Worm (Caenorhabditis elegans) whole organism, L2 larva: ENCODE data around the gene ZK381.2.

Experiments used
- C34F6.9 ChIP-seq: fragments of 150-350 bp; optimal IDR thresholded peaks from 2 replicates; lab custom pipeline; 2014; ENCODE audit warnings: missing biosample characterization, missing genetic modification characterization
- F13H6.1 ChIP-seq: sonication (generic microtip); optimal IDR thresholded peaks from 2 replicates; lab custom pipeline; 2016; ENCODE audit warnings: missing genetic modification characterization, missing compliant biosample characterization
- R02D3.7 ChIP-seq: fragments of 150-350 bp; optimal IDR thresholded peaks from 2 replicates; lab custom pipeline; 2014; ENCODE audit warnings: missing biosample characterization, missing genetic modification characterization
- Y55F3AM.14 ChIP-seq: fragments of 200-800 bp; sonication (Bioruptor generic); optimal IDR thresholded peaks from 2 replicates; lab custom pipeline; 2018; ENCODE audit warnings: mild to moderate bottlenecking, missing genetic modification characterization, missing compliant biosample characterization
- ZK546.5 ChIP-seq: sonication (generic microtip); optimal IDR thresholded peaks from 2 replicates; lab custom pipeline; 2017; ENCODE audit warnings: missing biosample characterization, missing genetic modification characterization
- alr-1 ChIP-seq: fragments of 150-350 bp; optimal IDR thresholded peaks from 2 replicates; lab custom pipeline; 2014; ENCODE audit warnings: missing biosample characterization, missing genetic modification characterization
- aly-2 ChIP-seq: fragments of 150-350 bp; optimal IDR thresholded peaks from 2 replicates; lab custom pipeline; 2014; ENCODE audit warnings: missing biosample characterization, missing genetic modification characterization
- ama-1 ChIP-seq: fragments of 150-350 bp; optimal IDR thresholded peaks from 2 replicates; lab custom pipeline; 2018; ENCODE audit warnings: inconsistent platforms
- blmp-1 ChIP-seq: sonication (generic microtip); optimal IDR thresholded peaks from 2 replicates; lab custom pipeline; 2017; ENCODE audit warnings: missing genetic modification characterization, mild to moderate bottlenecking, missing compliant biosample characterization, antibody characterized with exemption, moderate library complexity; ENCODE audit not compliant: insufficient read depth
- ceh-16 ChIP-seq: fragments of 150-350 bp; optimal IDR thresholded peaks from 2 replicates; lab custom pipeline; 2014; ENCODE audit warnings: missing biosample characterization, missing genetic modification characterization
- ceh-82 ChIP-seq: fragments of 150-350 bp; optimal IDR thresholded peaks from 2 replicates; lab custom pipeline; 2014; ENCODE audit warnings: missing biosample characterization, missing genetic modification characterization
- crh-2 ChIP-seq: sonication (generic microtip); optimal IDR thresholded peaks from 2 replicates; lab custom pipeline; 2017; ENCODE audit warnings: missing biosample characterization, missing genetic modification characterization
- dmd-4 ChIP-seq: sonication (generic microtip); optimal IDR thresholded peaks from 2 replicates; lab custom pipeline; 2017; ENCODE audit warnings: missing biosample characterization, missing genetic modification characterization
- egl-27 ChIP-seq: sonication (generic microtip); optimal IDR thresholded peaks from 3 replicates; lab custom pipeline; 2017; ENCODE audit warnings: missing biosample characterization, missing genetic modification reagents, missing genetic modification characterization
- elt-1 ChIP-seq: fragments of 150-350 bp; optimal IDR thresholded peaks from 2 replicates; lab custom pipeline; 2014; ENCODE audit warnings: missing biosample characterization, missing genetic modification characterization
- elt-3 ChIP-seq: sonication (generic microtip); optimal IDR thresholded peaks from 2 replicates; lab custom pipeline; 2017; ENCODE audit warnings: missing biosample characterization, missing genetic modification characterization
- fos-1 ChIP-seq: fragments of 150-350 bp; optimal IDR thresholded peaks from 2 replicates; lab custom pipeline; 2014; ENCODE audit warnings: missing biosample characterization, missing genetic modification characterization
- gmeb-1 ChIP-seq: fragments of 150-350 bp; optimal IDR thresholded peaks from 2 replicates; lab custom pipeline; 2014; ENCODE audit warnings: missing biosample characterization, missing genetic modification characterization
- lin-11 ChIP-seq: fragments of 150-350 bp; sonication (generic microtip); optimal IDR thresholded peaks from 2 replicates; lab custom pipeline; 2014; ENCODE audit warnings: missing biosample characterization, missing genetic modification characterization, inconsistent platforms, mixed read lengths
- lin-13 ChIP-seq: fragments of 150-350 bp; optimal IDR thresholded peaks from 2 replicates; lab custom pipeline; 2014; ENCODE audit warnings: missing biosample characterization, missing genetic modification reagents, missing genetic modification characterization
- lin-39 ChIP-seq: fragments of 150-350 bp; optimal IDR thresholded peaks from 2 replicates; lab custom pipeline; 2014; ENCODE audit warnings: missing biosample characterization, missing genetic modification reagents, missing genetic modification characterization
- lsy-2 ChIP-seq, 2 experiments: fragments of 150-350 bp in 1 of 2; sonication (generic microtip) in 1 of 2; optimal IDR thresholded peaks; 2 replicates each; lab custom pipeline; 2014 to 2017; ENCODE audit warnings: missing biosample characterization in 2 of 2, missing genetic modification characterization in 2 of 2
- mab-5 ChIP-seq: fragments of 150-350 bp; optimal IDR thresholded peaks from 2 replicates; lab custom pipeline; 2014; ENCODE audit warnings: missing biosample characterization, missing genetic modification characterization
- mbf-1 ChIP-seq: sonication (generic microtip); optimal IDR thresholded peaks from 2 replicates; lab custom pipeline; 2017; ENCODE audit warnings: missing biosample characterization, missing genetic modification characterization
- mdl-1 ChIP-seq, 2 experiments: fragments of 150-350 bp in 1 of 2; sonication (generic microtip) in 1 of 2; optimal IDR thresholded peaks; 2 replicates each; lab custom pipeline; 2017; ENCODE audit warnings: missing biosample characterization in 2 of 2, missing genetic modification characterization in 2 of 2
- nhr-10 ChIP-seq: sonication (generic microtip); optimal IDR thresholded peaks from 2 replicates; lab custom pipeline; 2017; ENCODE audit warnings: missing biosample characterization, missing genetic modification characterization
- nhr-11 ChIP-seq: fragments of 150-350 bp; optimal IDR thresholded peaks from 2 replicates; lab custom pipeline; 2014; ENCODE audit warnings: missing biosample characterization, missing genetic modification characterization
- nhr-12 ChIP-seq: fragments of 150-350 bp; optimal IDR thresholded peaks from 2 replicates; lab custom pipeline; 2014; ENCODE audit warnings: missing biosample characterization, missing genetic modification characterization
- nhr-129 ChIP-seq: fragments of 150-350 bp; optimal IDR thresholded peaks from 2 replicates; lab custom pipeline; 2014; ENCODE audit warnings: missing biosample characterization, missing genetic modification characterization
- nhr-21 ChIP-seq: fragments of 150-350 bp; optimal IDR thresholded peaks from 2 replicates; lab custom pipeline; 2014; ENCODE audit warnings: missing biosample characterization, missing genetic modification characterization
- nhr-23 ChIP-seq: fragments of 150-350 bp; optimal IDR thresholded peaks from 2 replicates; lab custom pipeline; 2014; ENCODE audit warnings: missing biosample characterization, missing genetic modification reagents, missing genetic modification characterization
- nhr-237 ChIP-seq: fragments of 150-350 bp; optimal IDR thresholded peaks from 2 replicates; lab custom pipeline; 2014; ENCODE audit warnings: missing biosample characterization, missing genetic modification characterization
- nhr-25 ChIP-seq: fragments of 150-350 bp; sonication (generic microtip); optimal IDR thresholded peaks from 3 replicates; lab custom pipeline; 2014; ENCODE audit warnings: missing biosample characterization, missing genetic modification characterization
- nhr-6 ChIP-seq: fragments of 150-350 bp; optimal IDR thresholded peaks from 2 replicates; lab custom pipeline; 2014; ENCODE audit warnings: missing biosample characterization, missing genetic modification characterization
- nhr-77 ChIP-seq: fragments of 150-350 bp; optimal IDR thresholded peaks from 2 replicates; lab custom pipeline; 2014; ENCODE audit warnings: missing biosample characterization, missing genetic modification characterization
- peb-1 ChIP-seq: fragments of 150-350 bp; optimal IDR thresholded peaks from 2 replicates; lab custom pipeline; 2014; ENCODE audit warnings: missing biosample characterization, missing genetic modification characterization
- sem-4 ChIP-seq: fragments of 150-350 bp; optimal IDR thresholded peaks from 2 replicates; lab custom pipeline; 2014; ENCODE audit warnings: missing biosample characterization, missing genetic modification reagents, missing genetic modification characterization
- skn-1 ChIP-seq: sonication (generic microtip); optimal IDR thresholded peaks from 2 replicates; lab custom pipeline; 2017; ENCODE audit warnings: missing biosample characterization, missing genetic modification characterization
- sma-3 ChIP-seq: sonication (generic microtip); optimal IDR thresholded peaks from 2 replicates; lab custom pipeline; 2016; ENCODE audit warnings: missing genetic modification reagents, missing genetic modification characterization, missing compliant biosample characterization
- sma-9 ChIP-seq, 2 experiments: fragments of 150-350 bp in 1 of 2; sonication (generic microtip) in 1 of 2; optimal IDR thresholded peaks; 2 replicates each; lab custom pipeline; 2014 to 2016; ENCODE audit warnings: missing genetic modification characterization in 2 of 2, mild to moderate bottlenecking in 1 of 2, missing biosample characterization in 1 of 2, missing compliant biosample characterization in 1 of 2, missing genetic modification reagents in 1 of 2, moderate library complexity in 1 of 2
- snpc-4 ChIP-seq: fragments of 150-350 bp; optimal IDR thresholded peaks from 2 replicates; lab custom pipeline; 2014; ENCODE audit warnings: missing biosample characterization, missing genetic modification characterization
- unc-39 ChIP-seq: fragments of 150-350 bp; optimal IDR thresholded peaks from 2 replicates; lab custom pipeline; 2014; ENCODE audit warnings: missing biosample characterization, missing genetic modification characterization
- unc-55 ChIP-seq: fragments of 150-350 bp; sonication (generic microtip); optimal IDR thresholded peaks from 3 replicates; lab custom pipeline; 2014; ENCODE audit warnings: missing biosample characterization, missing genetic modification reagents, missing genetic modification characterization
- unc-62 ChIP-seq: fragments of 150-350 bp; optimal IDR thresholded peaks from 2 replicates; lab custom pipeline; 2014; ENCODE audit warnings: missing biosample characterization, missing genetic modification reagents, missing genetic modification characterization
- zag-1 ChIP-seq: fragments of 150-350 bp; optimal IDR thresholded peaks from 2 replicates; lab custom pipeline; 2014; ENCODE audit warnings: missing biosample characterization, missing genetic modification characterization
- ztf-1 ChIP-seq: fragments of 200-800 bp; sonication (Bioruptor generic); conservative IDR thresholded peaks from 2 replicates; pipeline ENCODE4 v1.3.6; 2022; ENCODE audit warnings: missing genetic modification characterization, missing compliant biosample characterization
- ztf-11 ChIP-seq: sonication (generic microtip); optimal IDR thresholded peaks from 2 replicates; lab custom pipeline; 2017; ENCODE audit warnings: missing biosample characterization, missing genetic modification characterization
- ztf-4 ChIP-seq: fragments of 150-350 bp; optimal IDR thresholded peaks from 2 replicates; lab custom pipeline; 2014; ENCODE audit warnings: missing biosample characterization, missing genetic modification characterization

The ZK381.2 gene

ce11 chrIV:7012731-7013445 is 47.6 kb downstream of the ZK381.2 start:
- TF ChIP-seq lsy-2 (tag; optimal IDR thresholded peaks at IDR 0.05; lab: Kevin White, UChicago) (no peak), mdl-1 (tag; optimal IDR thresholded peaks at IDR 0.05; lab: Kevin White, UChicago) (no peak), peb-1 (tag; lab: Kevin White, UChicago) (no peak), unc-55 (GFP tag; lab: Kevin White, UChicago) (peak; percentile 42), zag-1 (tag; lab: Kevin White, UChicago) (no peak), R02D3.7 (tag; lab: Kevin White, UChicago) (no peak), fos-1 (tag; lab: Kevin White, UChicago) (peak; percentile 34), lin-13 (GFP tag; lab: Kevin White, UChicago) (no peak), ama-1 (lab: Kevin White, UChicago) (no peak), ztf-11 (tag; lab: Kevin White, UChicago) (no peak), unc-62 (no peak), C34F6.9 (tag; lab: Kevin White, UChicago) (peak; percentile 42), elt-3 (tag; lab: Kevin White, UChicago) (no peak), ZK546.5 (no peak), elt-1 (tag; lab: Kevin White, UChicago) (no peak), gmeb-1 (tag; lab: Kevin White, UChicago) (no peak), nhr-11 (tag; lab: Kevin White, UChicago) (no peak), nhr-21 (tag; lab: Kevin White, UChicago) (no peak), lin-39 (tag; lab: Kevin White, UChicago) (no peak), alr-1 (tag; lab: Kevin White, UChicago) (no peak), aly-2 (no peak)

ce11 chrIV:7016502-7016901 is 51.2 kb downstream of the ZK381.2 start:
- no peak for TF ChIP-seq fos-1 (tag; lab: Kevin White, UChicago)
- no peak for TF ChIP-seq alr-1 (tag; lab: Kevin White, UChicago)
- no peak for TF ChIP-seq peb-1 (tag; lab: Kevin White, UChicago)
- peak; percentile 77 for TF ChIP-seq sma-9 (GFP tag; optimal IDR thresholded peaks at IDR 0.05; lab: Kevin White, UChicago)
- TF ChIP-seq sma-9 (tag; optimal IDR thresholded peaks at IDR 0.05; lab: Kevin White, UChicago), result no peak
- no peak for TF ChIP-seq nhr-6 (tag; lab: Kevin White, UChicago)
- no peak for TF ChIP-seq zag-1 (tag; lab: Kevin White, UChicago)
- TF ChIP-seq ceh-82 (tag; lab: Kevin White, UChicago), result no peak
- TF ChIP-seq unc-55 (GFP tag; lab: Kevin White, UChicago), result peak; percentile 71
- TF ChIP-seq R02D3.7 (tag; lab: Kevin White, UChicago), result no peak
- no peak for TF ChIP-seq ztf-11 (tag; lab: Kevin White, UChicago)
- no peak for TF ChIP-seq snpc-4 (tag; lab: Kevin White, UChicago)
- TF ChIP-seq unc-62, result no peak
- no peak for TF ChIP-seq dmd-4 (tag; lab: Kevin White, UChicago)
- TF ChIP-seq nhr-10 (tag; lab: Kevin White, UChicago), result no peak
- no peak for TF ChIP-seq nhr-21 (tag; lab: Kevin White, UChicago)
- no peak for TF ChIP-seq ceh-16 (tag; lab: Kevin White, UChicago)
- no peak for TF ChIP-seq ztf-1 (GFP tag; lab: Robert Waterston, UW)
- TF ChIP-seq unc-39, result no peak
- TF ChIP-seq lin-39 (tag; lab: Kevin White, UChicago), result no peak
- TF ChIP-seq ztf-4 (tag; lab: Kevin White, UChicago), result no peak
- TF ChIP-seq aly-2, result no peak
- no peak for TF ChIP-seq mab-5 (tag; lab: Kevin White, UChicago)
- no peak for TF ChIP-seq nhr-237 (tag; lab: Kevin White, UChicago)
- TF ChIP-seq elt-3 (tag; lab: Kevin White, UChicago), result no peak
- no peak for TF ChIP-seq nhr-23
- TF ChIP-seq egl-27 (tag; lab: Kevin White, UChicago), result no peak
- TF ChIP-seq nhr-25 (tag; lab: Kevin White, UChicago), result peak; percentile 63
- TF ChIP-seq nhr-11 (tag; lab: Kevin White, UChicago), result no peak
- no peak for TF ChIP-seq blmp-1 (tag; lab: Kevin White, UChicago)
- TF ChIP-seq ZK546.5, result no peak
- TF ChIP-seq F13H6.1 (tag; lab: Kevin White, UChicago), result peak; percentile 22
- peak; percentile 16 for TF ChIP-seq skn-1 (tag; lab: Kevin White, UChicago)
- TF ChIP-seq mbf-1 (tag; lab: Kevin White, UChicago), result no peak
- TF ChIP-seq Y55F3AM.14 (GFP tag; lab: Kevin White, UChicago), result no peak
- no peak for TF ChIP-seq lin-11 (tag; lab: Kevin White, UChicago)
- TF ChIP-seq gmeb-1 (tag; lab: Kevin White, UChicago), result peak; percentile 24
- no peak for TF ChIP-seq elt-1 (tag; lab: Kevin White, UChicago)
- TF ChIP-seq C34F6.9 (tag; lab: Kevin White, UChicago), result peak; percentile 88
- TF ChIP-seq lin-13 (GFP tag; lab: Kevin White, UChicago), result no peak
- TF ChIP-seq nhr-77 (tag; lab: Kevin White, UChicago), result no peak
- TF ChIP-seq sem-4 (tag; lab: Kevin White, UChicago), result no peak
- TF ChIP-seq nhr-12 (tag; lab: Kevin White, UChicago), result no peak
- TF ChIP-seq mdl-1 (tag; optimal IDR thresholded peaks at IDR 0.05; lab: Kevin White, UChicago), result no peak
- peak; percentile 64 for TF ChIP-seq nhr-129 (tag; lab: Kevin White, UChicago)
- no peak for TF ChIP-seq sma-3 (GFP tag; lab: Kevin White, UChicago)
- peak; percentile 2 for TF ChIP-seq ama-1 (lab: Kevin White, UChicago)
- TF ChIP-seq crh-2 (tag; lab: Kevin White, UChicago), result peak; percentile 58
- peak in 1 of 2 experiments; percentile 63 for TF ChIP-seq lsy-2 (tag; optimal IDR thresholded peaks at IDR 0.05; lab: Kevin White, UChicago)
